Worm (Caenorhabditis elegans) whole organism, young adult: ENCODE measurements around the gene F58A6.1.

Experiments used
- F22D6.2 ChIP-seq: sonication (generic microtip); optimal IDR thresholded peaks from 2 replicates; lab custom pipeline; 2016; ENCODE audit warnings: mild to moderate bottlenecking, missing genetic modification characterization, missing compliant biosample characterization
- K11D2.4 ChIP-seq: fragments of 200-800 bp; sonication (Bioruptor generic); IDR thresholded peaks from 2 replicates; pipeline ENCODE4 v1.3.6; 2022; ENCODE audit warnings: missing genetic modification reagents, missing genetic modification characterization, missing compliant biosample characterization
- K12H6.12 ChIP-seq: fragments of 200-800 bp; sonication (Bioruptor generic); optimal IDR thresholded peaks from 2 replicates; lab custom pipeline; 2018; ENCODE audit warnings: mild to moderate bottlenecking, missing genetic modification characterization, missing compliant biosample characterization
- unc-130 ChIP-seq: sonication (generic microtip); optimal IDR thresholded peaks from 2 replicates; lab custom pipeline; 2016; ENCODE audit warnings: missing genetic modification reagents, missing genetic modification characterization, missing compliant biosample characterization
- unc-62 ChIP-seq: fragments of 150-350 bp; optimal IDR thresholded peaks from 2 replicates; lab custom pipeline; 2014; ENCODE audit warnings: missing biosample characterization, missing genetic modification reagents, missing genetic modification characterization

- TF ChIP-seq unc-62 (GFP tag; lab: Kevin White, UChicago) = no peak
- no peak for TF ChIP-seq K11D2.4 (GFP tag; lab: Robert Waterston, UW)
- TF ChIP-seq K12H6.12 (tag; lab: Kevin White, UChicago) = no peak
- no peak for TF ChIP-seq unc-130 (GFP tag; lab: Kevin White, UChicago)
- TF ChIP-seq F22D6.2 (tag; lab: Kevin White, UChicago) = no peak
Measured at ce11 chrII:5131800-5132199, 10.9 kb upstream of the F58A6.1 start.
